Worm (Caenorhabditis elegans) whole organism, early embryonic: ENCODE results near the gene nuo-4.

Source experiments
- B0310.2 ChIP-seq: sonication (generic microtip); optimal IDR thresholded peaks from 2 replicates; lab custom pipeline; 2016; ENCODE audit warnings: mild to moderate bottlenecking, missing genetic modification characterization, missing compliant biosample characterization
- F13C5.2 ChIP-seq: sonication (generic microtip); optimal IDR thresholded peaks from 2 replicates; lab custom pipeline; 2017; ENCODE audit warnings: mild to moderate bottlenecking, missing genetic modification characterization, inconsistent platforms, missing compliant biosample characterization
- aly-1 ChIP-seq: sonication (generic microtip); optimal IDR thresholded peaks from 2 replicates; lab custom pipeline; 2016; ENCODE audit warnings: missing genetic modification characterization, missing compliant biosample characterization
- ama-1 ChIP-seq: fragments of 150-350 bp; optimal IDR thresholded peaks from 2 replicates; lab custom pipeline; 2014
- ceh-13 ChIP-seq: fragments of 200-800 bp; sonication (Bioruptor generic); optimal IDR thresholded peaks from 2 replicates; lab custom pipeline; 2018; ENCODE audit warnings: mild to moderate bottlenecking, missing genetic modification characterization, missing compliant biosample characterization
- ceh-36 ChIP-seq: sonication (generic microtip); optimal IDR thresholded peaks from 2 replicates; lab custom pipeline; 2016; ENCODE audit warnings: missing genetic modification characterization, inconsistent platforms, missing compliant biosample characterization
- ets-7 ChIP-seq: sonication (generic microtip); optimal IDR thresholded peaks from 2 replicates; lab custom pipeline; 2016; ENCODE audit warnings: missing genotype, missing genetic modification characterization, missing compliant biosample characterization
- flt-1 ChIP-seq: fragments of 200-800 bp; sonication (Bioruptor generic); IDR thresholded peaks from 2 replicates; pipeline ENCODE4 v1.3.6; 2022; ENCODE audit warnings: missing genetic modification characterization, missing compliant biosample characterization
- hmbx-1 ChIP-seq: sonication (generic microtip); optimal IDR thresholded peaks from 2 replicates; lab custom pipeline; 2016; ENCODE audit warnings: mild to moderate bottlenecking, missing genetic modification characterization, missing compliant biosample characterization
- hmg-4 ChIP-seq: fragments of 200-800 bp; sonication (Bioruptor generic); optimal IDR thresholded peaks from 2 replicates; lab custom pipeline; 2018; ENCODE audit warnings: mild to moderate bottlenecking, missing genetic modification characterization, missing compliant biosample characterization
- hnd-1 ChIP-seq: sonication (generic microtip); optimal IDR thresholded peaks from 2 replicates; lab custom pipeline; 2016; ENCODE audit warnings: missing genetic modification characterization, missing compliant biosample characterization
- pes-1 ChIP-seq: fragments of 200-800 bp; sonication (Bioruptor generic); IDR thresholded peaks from 2 replicates; pipeline ENCODE4 v1.3.6; 2022; ENCODE audit warnings: missing genetic modification reagents, missing genetic modification characterization, missing compliant biosample characterization
- scrt-1 ChIP-seq: fragments of 200-800 bp; sonication (Bioruptor generic); IDR thresholded peaks from 2 replicates; pipeline ENCODE4 v1.3.6; 2022; ENCODE audit warnings: missing genetic modification characterization, missing compliant biosample characterization
- sea-1 ChIP-seq: fragments of 200-800 bp; sonication (Bioruptor generic); conservative IDR thresholded peaks from 2 replicates; pipeline ENCODE4 v1.3.6; 2022; ENCODE audit warnings: missing genetic modification characterization, missing compliant biosample characterization
- tbx-11 ChIP-seq: fragments of 200-800 bp; sonication (Bioruptor generic); IDR thresholded peaks from 2 replicates; pipeline ENCODE4 v1.3.6; 2022; ENCODE audit warnings: missing genetic modification characterization, missing compliant biosample characterization
- tbx-37 ChIP-seq: fragments of 200-800 bp; sonication (Bioruptor generic); conservative IDR thresholded peaks from 2 replicates; pipeline ENCODE4 v1.3.6; 2022; ENCODE audit warnings: missing genetic modification reagents, missing genetic modification characterization, missing compliant biosample characterization
- tra-4 ChIP-seq: sonication (generic microtip); optimal IDR thresholded peaks from 2 replicates; lab custom pipeline; 2017; ENCODE audit warnings: missing genetic modification characterization, missing compliant biosample characterization

The nuo-4 gene

ce11 chrIII:7192942-7193665 is 34.5 kb upstream of the nuo-4 start, which contains the start of gene mec-14:
Gene mec-14, minus strand, starts transcription at chrIII:7192992.
- TF ChIP-seq flt-1 (GFP tag; lab: Robert Waterston, UW) (no peak), tbx-11 (GFP tag; lab: Robert Waterston, UW) (no peak), hnd-1 (tag; lab: Kevin White, UChicago) (no peak), sea-1 (no peak), ceh-36 (tag; lab: Kevin White, UChicago) (no peak), hmg-4 (GFP tag; lab: Kevin White, UChicago) (no peak)

DNA sequence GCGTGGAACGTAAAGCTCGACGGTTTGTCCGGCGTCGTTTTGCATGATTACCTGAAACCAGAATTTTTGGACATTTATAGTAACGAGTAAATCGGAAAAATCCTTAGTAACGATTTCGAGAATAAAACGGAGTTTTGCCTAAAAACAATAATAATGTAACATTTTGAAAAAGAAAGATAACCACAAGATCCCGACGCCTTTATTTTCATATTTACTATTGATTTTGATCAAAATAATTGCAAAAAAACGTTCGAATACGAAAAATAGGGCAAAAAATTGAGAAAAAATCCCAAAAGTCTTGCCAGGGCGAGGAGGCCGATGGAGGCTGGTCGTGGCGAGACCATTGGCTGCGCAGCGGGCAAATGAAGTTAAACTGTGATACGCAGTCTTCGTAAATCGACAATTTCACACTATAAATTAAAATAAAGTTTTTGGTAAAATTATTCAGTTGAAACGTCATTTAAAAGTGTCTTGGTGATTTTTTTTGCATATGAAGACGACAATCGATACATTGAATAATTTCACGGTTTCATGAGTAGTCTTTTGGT is 31.0 kb upstream of the nuo-4 start, which contains the start of gene rps-21:
Gene rps-21 (minus strand): TSS at position 51 of the 548 bp plus-strand sequence.
- TF ChIP-seq flt-1 (GFP tag; lab: Robert Waterston, UW) = no peak
- TF ChIP-seq ceh-36 (tag; lab: Kevin White, UChicago) = no peak
- no peak for TF ChIP-seq aly-1
- 0 out of 2 replicates have a peak, but pooled peaks have one; percentile 32 for TF ChIP-seq pes-1
- no peak for TF ChIP-seq ama-1 (lab: Kevin White, UChicago)
- peak; percentile 24 for TF ChIP-seq hmg-4 (GFP tag; lab: Kevin White, UChicago)
- TF ChIP-seq tra-4 = no peak
- TF ChIP-seq F13C5.2 = peak; percentile 47

DNA sequence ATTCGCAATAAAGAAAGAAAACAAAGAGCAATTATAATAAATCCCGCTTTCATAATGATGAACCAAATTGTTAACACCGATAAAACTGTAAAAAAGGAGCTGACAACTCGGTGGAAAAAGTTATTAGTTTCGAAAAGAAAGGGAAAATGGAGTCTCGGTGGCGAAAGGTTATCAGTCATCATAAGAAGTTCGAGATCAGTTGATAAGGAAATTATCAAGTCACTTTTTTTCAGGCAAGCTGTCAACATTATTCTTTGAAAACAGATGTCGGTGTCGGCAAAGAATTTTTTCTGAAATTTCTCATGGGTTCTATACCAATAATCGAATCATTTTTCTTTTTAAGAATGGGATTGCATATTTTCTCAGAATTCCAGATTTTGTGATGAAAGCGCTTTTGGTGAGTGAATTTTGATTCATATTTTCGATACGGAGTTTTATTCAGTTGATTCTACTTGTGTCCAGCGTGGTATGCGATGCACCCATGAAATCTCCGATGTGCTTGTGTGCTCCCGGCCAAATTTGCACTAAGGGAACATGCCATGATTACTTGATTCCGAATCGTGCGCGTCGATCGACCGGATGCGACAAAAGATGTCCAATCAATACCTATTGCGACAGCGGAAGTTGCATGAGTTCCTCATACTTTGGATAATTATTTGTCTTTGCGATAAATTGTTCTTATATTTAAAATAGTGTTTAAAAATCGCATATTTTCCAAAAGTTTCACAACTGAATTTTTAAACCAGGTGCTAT is 29.9 kb upstream of the nuo-4 start, which contains the start of the genes F37C12.21 and F37C12.10:
Gene F37C12.21 (plus strand): TSS at position 58 of the 753 bp plus-strand sequence.
Gene F37C12.10 (minus strand): TSS at position 85 of the 753 bp plus-strand sequence.
- TF ChIP-seq scrt-1 (GFP tag; lab: Robert Waterston, UW) (no peak), sea-1 (no peak), B0310.2 (no peak), tbx-11 (GFP tag; lab: Robert Waterston, UW) (no peak), hnd-1 (tag; lab: Kevin White, UChicago) (no peak), tbx-37 (no peak), aly-1 (no peak), F13C5.2 (no peak), hmg-4 (GFP tag; lab: Kevin White, UChicago) (no peak), flt-1 (GFP tag; lab: Robert Waterston, UW) (no peak), ceh-13 (GFP tag; lab: Kevin White, UChicago) (no peak), ets-7 (tag; lab: Kevin White, UChicago) (no peak), ceh-36 (tag; lab: Kevin White, UChicago) (no peak), hmbx-1 (no peak), pes-1 (no peak), ama-1 (lab: Kevin White, UChicago) (no peak), tra-4 (no peak)

ce11 chrIII:7185473-7185872 is 26.9 kb upstream of the nuo-4 start, which contains the start of gene F37C12.14:
Gene F37C12.14, minus strand, starts transcription at chrIII:7185573.
- TF ChIP-seq pes-1 = no peak
- TF ChIP-seq tra-4 = no peak
- TF ChIP-seq tbx-11 (GFP tag; lab: Robert Waterston, UW) = no peak
- TF ChIP-seq hmbx-1 = no peak
- TF ChIP-seq ama-1 (lab: Kevin White, UChicago) = no peak
- TF ChIP-seq hmg-4 (GFP tag; lab: Kevin White, UChicago) = no peak
- no peak for TF ChIP-seq tbx-37
- TF ChIP-seq ceh-13 (GFP tag; lab: Kevin White, UChicago) = no peak
- no peak for TF ChIP-seq F13C5.2
- TF ChIP-seq aly-1 = no peak

DNA sequence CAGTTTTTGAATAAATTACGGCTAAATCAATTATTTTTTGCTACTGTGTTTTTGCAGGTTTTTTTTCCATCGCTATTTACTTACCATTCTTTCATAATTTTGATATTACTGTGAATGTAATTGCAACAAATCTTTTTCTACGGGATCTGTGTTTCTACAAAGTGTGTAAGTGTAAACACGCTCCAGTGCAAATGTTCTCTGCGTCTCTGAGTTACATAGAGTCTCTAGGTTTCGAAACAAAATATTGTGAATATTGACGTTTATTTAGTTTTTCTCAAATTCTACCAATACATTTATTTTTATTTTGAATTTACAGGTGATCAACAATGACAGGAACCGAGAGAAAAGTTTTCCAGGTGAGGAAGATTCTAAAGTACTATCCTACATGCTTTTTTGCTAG is 25.4 kb upstream of the nuo-4 start, which contains the start of gene yju-2:
Gene yju-2 (plus strand): TSS at position 315 of the 400 bp plus-strand sequence.
- TF ChIP-seq aly-1 = no peak
- no peak for TF ChIP-seq hnd-1 (tag; lab: Kevin White, UChicago)
- TF ChIP-seq ceh-13 (GFP tag; lab: Kevin White, UChicago) = no peak
- no peak for TF ChIP-seq F13C5.2
- TF ChIP-seq B0310.2 = no peak
- no peak for TF ChIP-seq ama-1 (lab: Kevin White, UChicago)
- TF ChIP-seq tbx-11 (GFP tag; lab: Robert Waterston, UW) = no peak
- no peak for TF ChIP-seq ets-7 (tag; lab: Kevin White, UChicago)
- TF ChIP-seq scrt-1 (GFP tag; lab: Robert Waterston, UW) = no peak
- TF ChIP-seq flt-1 (GFP tag; lab: Robert Waterston, UW) = no peak
- TF ChIP-seq pes-1 = no peak
- TF ChIP-seq hmg-4 (GFP tag; lab: Kevin White, UChicago) = no peak
- no peak for TF ChIP-seq tbx-37
- no peak for TF ChIP-seq sea-1
- TF ChIP-seq tra-4 = no peak
- no peak for TF ChIP-seq ceh-36 (tag; lab: Kevin White, UChicago)
- no peak for TF ChIP-seq hmbx-1

DNA sequence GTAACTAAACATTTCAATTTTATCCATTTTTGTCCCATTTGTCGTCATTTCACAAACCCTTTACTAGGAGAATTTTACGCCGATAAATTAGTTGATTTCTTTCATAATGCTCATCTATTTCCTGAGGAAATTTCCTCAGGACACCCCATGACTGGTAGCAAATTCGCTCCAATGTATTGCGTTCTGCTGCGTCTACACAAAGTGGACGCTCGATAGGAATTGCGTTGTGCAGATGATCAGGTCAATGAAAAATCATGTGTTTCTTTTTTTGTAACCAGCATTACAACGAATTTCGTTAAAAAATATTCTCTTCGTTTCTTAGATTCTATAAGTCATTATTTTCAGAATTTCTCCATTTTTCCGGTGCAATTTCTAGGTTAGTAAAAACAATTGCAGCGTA is 23.2 kb upstream of the nuo-4 start, which contains the start of gene epg-4:
Gene epg-4 (plus strand): TSS at position 346 of the 400 bp plus-strand sequence.
- TF ChIP-seq tbx-37 = no peak
- no peak for TF ChIP-seq tbx-11 (GFP tag; lab: Robert Waterston, UW)
- TF ChIP-seq pes-1 = no peak
- TF ChIP-seq sea-1 = no peak
- no peak for TF ChIP-seq B0310.2
- TF ChIP-seq ets-7 (tag; lab: Kevin White, UChicago) = no peak
- TF ChIP-seq tra-4 = no peak
- peak; percentile 38 for TF ChIP-seq F13C5.2

ce11 chrIII:7180613-7181012 is 22.0 kb upstream of the nuo-4 start, which contains the start of gene ndab-2:
Gene ndab-2, plus strand, starts transcription at chrIII:7180752.
- TF ChIP-seq aly-1 = no peak
- TF ChIP-seq ets-7 (tag; lab: Kevin White, UChicago) = no peak
- TF ChIP-seq B0310.2 = no peak
- TF ChIP-seq tbx-11 (GFP tag; lab: Robert Waterston, UW) = no peak
- no peak for TF ChIP-seq scrt-1 (GFP tag; lab: Robert Waterston, UW)
- no peak for TF ChIP-seq ceh-13 (GFP tag; lab: Kevin White, UChicago)
- TF ChIP-seq sea-1 = no peak
- no peak for TF ChIP-seq ceh-36 (tag; lab: Kevin White, UChicago)
- no peak for TF ChIP-seq hnd-1 (tag; lab: Kevin White, UChicago)
- TF ChIP-seq hmg-4 (GFP tag; lab: Kevin White, UChicago) = no peak
- no peak for TF ChIP-seq hmbx-1
- TF ChIP-seq tra-4 = no peak
- no peak for TF ChIP-seq ama-1 (lab: Kevin White, UChicago)
- no peak for TF ChIP-seq pes-1
- TF ChIP-seq F13C5.2 = no peak
- no peak for TF ChIP-seq flt-1 (GFP tag; lab: Robert Waterston, UW)
